Worm (Caenorhabditis elegans) whole organism, L4 larva: ENCODE results near the gene F59A2.5.

Source experiments
- D1046.2 ChIP-seq: fragments of 200-800 bp; sonication (Bioruptor generic); IDR thresholded peaks from 2 replicates; pipeline ENCODE4 v1.3.6; 2022; ENCODE audit warnings: missing genetic modification characterization, missing compliant biosample characterization
- F10B5.3 ChIP-seq: sonication (generic microtip); optimal IDR thresholded peaks from 2 replicates; lab custom pipeline; 2016; ENCODE audit warnings: mild to moderate bottlenecking, missing genetic modification characterization, missing compliant biosample characterization
- F26F4.8 ChIP-seq: fragments of 200-800 bp; sonication (Bioruptor generic); conservative IDR thresholded peaks from 2 replicates; pipeline ENCODE4 v1.3.6; 2022; ENCODE audit warnings: missing genetic modification characterization, missing compliant biosample characterization
- F49E8.2 ChIP-seq: sonication (generic microtip); optimal IDR thresholded peaks from 2 replicates; lab custom pipeline; 2016; ENCODE audit warnings: missing compliant biosample characterization, mild to moderate bottlenecking, missing genetic modification characterization, borderline replicate concordance
- T20F7.1 ChIP-seq: fragments of 200-800 bp; sonication (Bioruptor generic); optimal IDR thresholded peaks from 2 replicates; lab custom pipeline; 2018; ENCODE audit warnings: mild to moderate bottlenecking, missing genetic modification characterization, missing compliant biosample characterization
- T26A8.4 ChIP-seq: fragments of 200-800 bp; sonication (Bioruptor generic); IDR thresholded peaks from 2 replicates; pipeline ENCODE4 v1.3.6; 2022; ENCODE audit warnings: missing genetic modification characterization, missing compliant biosample characterization
- Y105C5A.15 ChIP-seq: fragments of 200-800 bp; sonication (Bioruptor generic); IDR thresholded peaks from 2 replicates; pipeline ENCODE4 v1.3.6; 2022; ENCODE audit warnings: missing genetic modification characterization, missing compliant biosample characterization
- ZK546.5 ChIP-seq, 2 experiments: sonication (generic microtip); optimal IDR thresholded peaks; 2 replicates each; lab custom pipeline; 2017; ENCODE audit warnings: missing biosample characterization in 2 of 2, missing genetic modification characterization in 2 of 2
- attf-4 ChIP-seq: sonication (generic microtip); optimal IDR thresholded peaks from 3 replicates; lab custom pipeline; 2017; ENCODE audit warnings: missing biosample characterization, missing genetic modification characterization
- ceh-28 ChIP-seq: fragments of 150-350 bp; optimal IDR thresholded peaks from 2 replicates; lab custom pipeline; 2014; ENCODE audit warnings: missing biosample characterization, missing genetic modification reagents, missing genetic modification characterization
- ceh-82 ChIP-seq: sonication (generic microtip); optimal IDR thresholded peaks from 2 replicates; lab custom pipeline; 2017; ENCODE audit warnings: missing biosample characterization, missing genetic modification characterization
- daf-12 ChIP-seq: fragments of 150-350 bp; optimal IDR thresholded peaks from 2 replicates; lab custom pipeline; 2014; ENCODE audit warnings: missing biosample characterization, missing genetic modification reagents, missing genetic modification characterization
- daf-16 ChIP-seq, 3 experiments: sonication (generic microtip); optimal IDR thresholded peaks; 2 replicates each; lab custom pipeline; 2016 to 2017; ENCODE audit warnings: missing genetic modification characterization in 3 of 3, missing genetic modification reagents in 3 of 3, mild to moderate bottlenecking in 2 of 3, missing compliant biosample characterization in 2 of 3, missing biosample characterization in 1 of 3, moderate library complexity in 1 of 3
- daf-8 ChIP-seq: fragments of 200-800 bp; sonication (Bioruptor generic); IDR thresholded peaks from 2 replicates; pipeline ENCODE4 v1.3.6; 2022; ENCODE audit warnings: missing genetic modification characterization, missing compliant biosample characterization
- dmd-6 ChIP-seq: fragments of 200-800 bp; sonication (Bioruptor generic); IDR thresholded peaks from 2 replicates; pipeline ENCODE4 v1.3.6; 2022; ENCODE audit warnings: missing genetic modification reagents, missing genetic modification characterization, missing compliant biosample characterization
- dmd-8 ChIP-seq: fragments of 200-800 bp; sonication (Bioruptor generic); IDR thresholded peaks from 2 replicates; pipeline ENCODE4 v1.3.6; 2022; ENCODE audit warnings: missing genetic modification characterization, missing compliant biosample characterization
- dpl-1 ChIP-seq: fragments of 150-350 bp; optimal IDR thresholded peaks from 2 replicates; lab custom pipeline; 2014; ENCODE audit warnings: missing biosample characterization, missing genetic modification reagents, missing genetic modification characterization
- duxl-1 ChIP-seq: sonication (generic microtip); optimal IDR thresholded peaks from 2 replicates; lab custom pipeline; 2016; ENCODE audit warnings: mild to moderate bottlenecking, missing genetic modification characterization, moderate library complexity, missing compliant biosample characterization; ENCODE audit not compliant: poor library complexity
- dve-1 ChIP-seq: sonication (generic microtip); optimal IDR thresholded peaks from 2 replicates; lab custom pipeline; 2017; ENCODE audit warnings: antibody characterized with exemption, mild to moderate bottlenecking, missing genetic modification characterization, missing compliant biosample characterization; ENCODE audit not compliant: insufficient read depth
- egl-27 ChIP-seq: sonication (generic microtip); optimal IDR thresholded peaks from 3 replicates; lab custom pipeline; 2017; ENCODE audit warnings: missing biosample characterization, missing genetic modification reagents, missing genetic modification characterization
- fkh-10 ChIP-seq: fragments of 150-350 bp; optimal IDR thresholded peaks from 2 replicates; lab custom pipeline; 2014; ENCODE audit warnings: missing biosample characterization, missing genetic modification reagents, missing genetic modification characterization
- fos-1 ChIP-seq: fragments of 150-350 bp; optimal IDR thresholded peaks from 2 replicates; lab custom pipeline; 2014; ENCODE audit warnings: missing biosample characterization, missing genetic modification characterization
- hlh-11 ChIP-seq: fragments of 200-800 bp; sonication (Bioruptor generic); optimal IDR thresholded peaks from 2 replicates; lab custom pipeline; 2018; ENCODE audit warnings: mild to moderate bottlenecking, missing genetic modification characterization, missing compliant biosample characterization
- hmg-1.1 ChIP-seq: fragments of 200-800 bp; sonication (Bioruptor generic); IDR thresholded peaks from 2 replicates; pipeline ENCODE4 v1.3.6; 2022; ENCODE audit warnings: missing genetic modification reagents, missing genetic modification characterization, missing compliant biosample characterization
- lim-7 ChIP-seq: fragments of 200-800 bp; sonication (Bioruptor generic); IDR thresholded peaks from 2 replicates; pipeline ENCODE4 v1.3.6; 2022; ENCODE audit warnings: missing genetic modification characterization, missing compliant biosample characterization
- lin-1 ChIP-seq: fragments of 200-800 bp; sonication (Bioruptor generic); IDR thresholded peaks from 2 replicates; pipeline ENCODE4 v1.3.6; 2022; ENCODE audit warnings: missing genetic modification reagents, missing genetic modification characterization, missing compliant biosample characterization
- lin-13 ChIP-seq: fragments of 150-350 bp; optimal IDR thresholded peaks from 2 replicates; lab custom pipeline; 2014; ENCODE audit warnings: missing biosample characterization, missing genetic modification reagents, missing genetic modification characterization
- lin-38 ChIP-seq: fragments of 200-800 bp; sonication (Bioruptor generic); IDR thresholded peaks from 2 replicates; pipeline ENCODE4 v1.3.6; 2022; ENCODE audit warnings: missing genetic modification reagents, missing genetic modification characterization, missing compliant biosample characterization
- lsy-2 ChIP-seq, 2 experiments: fragments of 150-350 bp in 1 of 2; sonication (generic microtip) in 1 of 2; optimal IDR thresholded peaks; 2 replicates each; lab custom pipeline; 2014 to 2017; ENCODE audit warnings: missing biosample characterization in 2 of 2, missing genetic modification characterization in 2 of 2
- madf-5 ChIP-seq, 2 experiments: fragments of 200-800 bp; sonication (Bioruptor generic); IDR thresholded peaks; 2 replicates each; pipeline ENCODE4 v1.3.6; 2022; ENCODE audit warnings: missing compliant biosample characterization in 2 of 2, missing genetic modification characterization in 2 of 2
- madf-9 ChIP-seq: fragments of 200-800 bp; sonication (Bioruptor generic); conservative IDR thresholded peaks from 2 replicates; pipeline ENCODE4 v1.3.6; 2022; ENCODE audit warnings: missing genetic modification reagents, missing genetic modification characterization, missing compliant biosample characterization
- mes-2 ChIP-seq: sonication (generic microtip); optimal IDR thresholded peaks from 2 replicates; lab custom pipeline; 2016; ENCODE audit warnings: missing genotype, mild to moderate bottlenecking, missing genetic modification characterization, missing compliant biosample characterization; ENCODE audit not compliant: poor library complexity, severe bottlenecking
- nhr-102 ChIP-seq: sonication (generic microtip); optimal IDR thresholded peaks from 2 replicates; lab custom pipeline; 2016; ENCODE audit warnings: mild to moderate bottlenecking, missing genetic modification characterization, moderate library complexity, missing compliant biosample characterization
- nhr-25 ChIP-seq: sonication (generic microtip); optimal IDR thresholded peaks from 2 replicates; lab custom pipeline; 2017; ENCODE audit warnings: missing genetic modification characterization, mild to moderate bottlenecking, missing compliant biosample characterization, antibody characterized with exemption, moderate library complexity, borderline replicate concordance; ENCODE audit not compliant: insufficient read depth
- nhr-28 ChIP-seq: fragments of 150-350 bp; optimal IDR thresholded peaks from 2 replicates; lab custom pipeline; 2014; ENCODE audit warnings: missing biosample characterization, missing genetic modification characterization
- nhr-41 ChIP-seq: fragments of 200-800 bp; sonication (Bioruptor generic); IDR thresholded peaks from 2 replicates; pipeline ENCODE4 v1.3.6; 2022; ENCODE audit warnings: missing genetic modification reagents, missing genetic modification characterization, missing compliant biosample characterization
- nhr-48 ChIP-seq: sonication (generic microtip); optimal IDR thresholded peaks from 2 replicates; lab custom pipeline; 2016; ENCODE audit warnings: mild to moderate bottlenecking, missing genetic modification characterization, missing compliant biosample characterization
- nhr-76 ChIP-seq: fragments of 150-350 bp; optimal IDR thresholded peaks from 2 replicates; lab custom pipeline; 2014; ENCODE audit warnings: missing biosample characterization, missing genetic modification characterization
- nhr-77 ChIP-seq: fragments of 150-350 bp; optimal IDR thresholded peaks from 2 replicates; lab custom pipeline; 2014; ENCODE audit warnings: missing biosample characterization, missing genetic modification characterization
- php-3 ChIP-seq: fragments of 200-800 bp; sonication (Bioruptor generic); IDR thresholded peaks from 2 replicates; pipeline ENCODE4 v1.3.6; 2022; ENCODE audit warnings: missing genetic modification reagents, missing genetic modification characterization, missing compliant biosample characterization
- pqm-1 ChIP-seq: sonication (generic microtip); optimal IDR thresholded peaks from 2 replicates; lab custom pipeline; 2017; ENCODE audit warnings: missing biosample characterization, missing genetic modification characterization
- saeg-2 ChIP-seq: fragments of 200-800 bp; sonication (Bioruptor generic); IDR thresholded peaks from 2 replicates; pipeline ENCODE4 v1.3.6; 2022; ENCODE audit warnings: missing genetic modification reagents, missing genetic modification characterization, missing compliant biosample characterization
- sdz-12 ChIP-seq: fragments of 200-800 bp; sonication (Bioruptor generic); optimal IDR thresholded peaks from 2 replicates; lab custom pipeline; 2018; ENCODE audit warnings: mild to moderate bottlenecking, missing genetic modification characterization, missing compliant biosample characterization
- skn-1 ChIP-seq: fragments of 150-350 bp; optimal IDR thresholded peaks from 2 replicates; lab custom pipeline; 2014; ENCODE audit warnings: missing biosample characterization, missing genetic modification characterization
- tra-1 ChIP-seq: fragments of 200-800 bp; sonication (Bioruptor generic); IDR thresholded peaks from 2 replicates; pipeline ENCODE4 v1.3.6; 2022; ENCODE audit warnings: missing genetic modification reagents, missing genetic modification characterization, missing compliant biosample characterization

Gene F59A2.5

ce11 chrIII:3370054-3370453 is 34.6 kb upstream of the F59A2.5 start, which contains the start of gene prk-2:
Gene prk-2, minus strand, starts transcription at chrIII:3370209.
- TF ChIP-seq fos-1 (no peak), lsy-2 (tag; optimal IDR thresholded peaks at IDR 0.05; lab: Kevin White, UChicago) (peak in 1 of 2 experiments; percentile 1), nhr-77 (tag; lab: Kevin White, UChicago) (no peak), daf-16 (GFP tag; optimal IDR thresholded peaks at IDR 0.05; lab: Kevin White, UChicago) (no peak), daf-16 (tag; optimal IDR thresholded peaks at IDR 0.05; lab: Kevin White, UChicago) (peak; percentile 64), fkh-10 (GFP tag; lab: Kevin White, UChicago) (no peak), lin-1 (GFP tag; lab: Robert Waterston, UW) (peak; percentile 65; the same call in 1 of the 2 replicates), hlh-11 (peak; percentile 82), T20F7.1 (no peak), dve-1 (peak; percentile 85), tra-1 (GFP tag; lab: Robert Waterston, UW) (peak; percentile 85; the same call in 1 of the 2 replicates), nhr-48 (tag; lab: Kevin White, UChicago) (peak; percentile 9), lim-7 (no peak), mes-2 (tag; lab: Kevin White, UChicago) (no peak), F10B5.3 (tag; lab: Kevin White, UChicago) (no peak), nhr-28 (tag; lab: Kevin White, UChicago) (peak; percentile 29), F26F4.8 (GFP tag; lab: Robert Waterston, UW) (no peak), T26A8.4 (GFP tag; lab: Robert Waterston, UW) (no peak), attf-4 (tag; lab: Kevin White, UChicago) (no peak), pqm-1 (tag; lab: Kevin White, UChicago) (peak; percentile 81), nhr-102 (peak; percentile 10), php-3 (peak; percentile 72; the same call in 1 of the 2 replicates), dmd-6 (GFP tag; lab: Robert Waterston, UW) (peak; percentile 96)

ce11 chrIII:3370770-3371169 is 33.9 kb upstream of the F59A2.5 start:
- TF ChIP-seq Y105C5A.15 (GFP tag; lab: Robert Waterston, UW) (no peak), dve-1 (peak; percentile 4), nhr-76 (tag; lab: Kevin White, UChicago) (no peak), sdz-12 (GFP tag; lab: Kevin White, UChicago) (no peak), F49E8.2 (tag; lab: Kevin White, UChicago) (no peak), daf-16 (GFP tag; optimal IDR thresholded peaks at IDR 0.05; lab: Kevin White, UChicago) (no peak), daf-16 (tag; optimal IDR thresholded peaks at IDR 0.05; lab: Kevin White, UChicago) (peak; percentile 53), lin-13 (no peak), T26A8.4 (GFP tag; lab: Robert Waterston, UW) (no peak), pqm-1 (tag; lab: Kevin White, UChicago) (peak; percentile 39), daf-8 (GFP tag; lab: Robert Waterston, UW) (no peak), nhr-25 (tag; lab: Kevin White, UChicago) (no peak), madf-9 (GFP tag; lab: Robert Waterston, UW) (no peak), dmd-6 (GFP tag; lab: Robert Waterston, UW) (peak; percentile 20; the same call in 1 of the 2 replicates), D1046.2 (GFP tag; lab: Robert Waterston, UW) (no peak), egl-27 (no peak)

ce11 chrIII:3372278-3372677 is 32.4 kb upstream of the F59A2.5 start:
- TF ChIP-seq dve-1 (peak; percentile 51), T26A8.4 (GFP tag; lab: Robert Waterston, UW) (no peak), saeg-2 (GFP tag; lab: Robert Waterston, UW) (no peak), lsy-2 (tag; optimal IDR thresholded peaks at IDR 0.05; lab: Kevin White, UChicago) (no peak), dmd-6 (GFP tag; lab: Robert Waterston, UW) (peak; percentile 33; the same call in 1 of the 2 replicates), ceh-28 (tag; lab: Kevin White, UChicago) (no peak), daf-16 (GFP tag; optimal IDR thresholded peaks at IDR 0.05; lab: Kevin White, UChicago) (no peak), daf-16 (tag; optimal IDR thresholded peaks at IDR 0.05; lab: Kevin White, UChicago) (peak; percentile 52), nhr-41 (GFP tag; lab: Robert Waterston, UW) (no peak), madf-9 (GFP tag; lab: Robert Waterston, UW) (no peak), dmd-8 (GFP tag; lab: Robert Waterston, UW) (no peak), skn-1 (tag; lab: Kevin White, UChicago) (no peak), Y105C5A.15 (GFP tag; lab: Robert Waterston, UW) (no peak), daf-12 (tag; lab: Kevin White, UChicago) (no peak), D1046.2 (GFP tag; lab: Robert Waterston, UW) (no peak), F26F4.8 (GFP tag; lab: Robert Waterston, UW) (no peak), ceh-82 (no peak), hmg-1.1 (GFP tag; lab: Robert Waterston, UW) (no peak), lin-38 (GFP tag; lab: Robert Waterston, UW) (peak; percentile 29; the same call in 1 of the 2 replicates), ZK546.5 (tag; optimal IDR thresholded peaks at IDR 0.05; lab: Kevin White, UChicago) (no peak), duxl-1 (no peak), madf-5 (GFP tag; IDR thresholded peaks at IDR 0.05; lab: Robert Waterston, UW) (no peak), pqm-1 (tag; lab: Kevin White, UChicago) (no peak), dpl-1 (no peak)
